Worm (Caenorhabditis elegans) whole organism, L4 larva: ENCODE data around the gene F43G6.16.

Experiments
- F49E8.2 ChIP-seq: sonication (generic microtip); optimal IDR thresholded peaks from 2 replicates; lab custom pipeline; 2016; ENCODE audit warnings: missing compliant biosample characterization, mild to moderate bottlenecking, missing genetic modification characterization, borderline replicate concordance
- R02D3.7 ChIP-seq: fragments of 150-350 bp; sonication (generic microtip); optimal IDR thresholded peaks from 3 replicates; lab custom pipeline; 2014; ENCODE audit warnings: missing biosample characterization, missing genetic modification characterization
- T26A8.4 ChIP-seq: fragments of 200-800 bp; sonication (Bioruptor generic); IDR thresholded peaks from 2 replicates; pipeline ENCODE4 v1.3.6; 2022; ENCODE audit warnings: missing genetic modification characterization, missing compliant biosample characterization
- Y48G9A.11 ChIP-seq: fragments of 200-800 bp; sonication (Bioruptor generic); IDR thresholded peaks from 2 replicates; pipeline ENCODE4 v1.3.6; 2022; ENCODE audit warnings: missing genetic modification reagents, missing genetic modification characterization, missing compliant biosample characterization
- Y5F2A.4 ChIP-seq: fragments of 200-800 bp; sonication (Bioruptor generic); optimal IDR thresholded peaks from 2 replicates; lab custom pipeline; 2018; ENCODE audit warnings: mild to moderate bottlenecking, missing genetic modification characterization, missing compliant biosample characterization
- ama-1 ChIP-seq: fragments of 150-350 bp; optimal IDR thresholded peaks from 2 replicates; lab custom pipeline; 2014; ENCODE audit warnings: inconsistent platforms, mixed read lengths
- arid-1 ChIP-seq: fragments of 200-800 bp; sonication (Bioruptor generic); conservative IDR thresholded peaks from 2 replicates; pipeline ENCODE4 v1.3.6; 2022; ENCODE audit warnings: missing genetic modification reagents, missing genetic modification characterization, missing compliant biosample characterization
- ceh-44 ChIP-seq: fragments of 200-800 bp; sonication (Bioruptor generic); IDR thresholded peaks from 2 replicates; pipeline ENCODE4 v1.3.6; 2022; ENCODE audit warnings: missing genetic modification reagents, missing genetic modification characterization, missing compliant biosample characterization
- cey-2 ChIP-seq: sonication (generic microtip); optimal IDR thresholded peaks from 3 replicates; lab custom pipeline; 2017; ENCODE audit warnings: missing genetic modification characterization, mild to moderate bottlenecking, missing compliant biosample characterization, antibody characterized with exemption, borderline replicate concordance; ENCODE audit not compliant: insufficient read depth
- daf-12 ChIP-seq: fragments of 150-350 bp; optimal IDR thresholded peaks from 2 replicates; lab custom pipeline; 2014; ENCODE audit warnings: missing biosample characterization, missing genetic modification reagents, missing genetic modification characterization
- daf-16 ChIP-seq, 3 experiments: sonication (generic microtip); optimal IDR thresholded peaks; 2 replicates each; lab custom pipeline; 2016 to 2017; ENCODE audit warnings: missing genetic modification characterization in 3 of 3, missing genetic modification reagents in 3 of 3, mild to moderate bottlenecking in 2 of 3, missing compliant biosample characterization in 2 of 3, missing biosample characterization in 1 of 3, moderate library complexity in 1 of 3
- dmd-8 ChIP-seq: fragments of 200-800 bp; sonication (Bioruptor generic); IDR thresholded peaks from 2 replicates; pipeline ENCODE4 v1.3.6; 2022; ENCODE audit warnings: missing genetic modification characterization, missing compliant biosample characterization
- dpl-1 ChIP-seq: fragments of 150-350 bp; optimal IDR thresholded peaks from 2 replicates; lab custom pipeline; 2014; ENCODE audit warnings: missing biosample characterization, missing genetic modification reagents, missing genetic modification characterization
- duxl-1 ChIP-seq: sonication (generic microtip); optimal IDR thresholded peaks from 2 replicates; lab custom pipeline; 2016; ENCODE audit warnings: mild to moderate bottlenecking, missing genetic modification characterization, moderate library complexity, missing compliant biosample characterization; ENCODE audit not compliant: poor library complexity
- fkh-10 ChIP-seq: fragments of 150-350 bp; optimal IDR thresholded peaks from 2 replicates; lab custom pipeline; 2014; ENCODE audit warnings: missing biosample characterization, missing genetic modification reagents, missing genetic modification characterization
- fos-1 ChIP-seq: fragments of 150-350 bp; optimal IDR thresholded peaks from 2 replicates; lab custom pipeline; 2014; ENCODE audit warnings: missing biosample characterization, missing genetic modification characterization
- hlh-11 ChIP-seq: fragments of 200-800 bp; sonication (Bioruptor generic); optimal IDR thresholded peaks from 2 replicates; lab custom pipeline; 2018; ENCODE audit warnings: mild to moderate bottlenecking, missing genetic modification characterization, missing compliant biosample characterization
- hlh-30 ChIP-seq: sonication (generic microtip); optimal IDR thresholded peaks from 2 replicates; lab custom pipeline; 2017; ENCODE audit warnings: antibody characterized with exemption, mild to moderate bottlenecking, missing genetic modification characterization, missing compliant biosample characterization; ENCODE audit not compliant: insufficient read depth
- hmg-1.1 ChIP-seq: fragments of 200-800 bp; sonication (Bioruptor generic); IDR thresholded peaks from 2 replicates; pipeline ENCODE4 v1.3.6; 2022; ENCODE audit warnings: missing genetic modification reagents, missing genetic modification characterization, missing compliant biosample characterization
- lim-7 ChIP-seq: fragments of 200-800 bp; sonication (Bioruptor generic); IDR thresholded peaks from 2 replicates; pipeline ENCODE4 v1.3.6; 2022; ENCODE audit warnings: missing genetic modification characterization, missing compliant biosample characterization
- lin-38 ChIP-seq: fragments of 200-800 bp; sonication (Bioruptor generic); IDR thresholded peaks from 2 replicates; pipeline ENCODE4 v1.3.6; 2022; ENCODE audit warnings: missing genetic modification reagents, missing genetic modification characterization, missing compliant biosample characterization
- lir-3 ChIP-seq: sonication (generic microtip); optimal IDR thresholded peaks from 2 replicates; lab custom pipeline; 2016; ENCODE audit warnings: mild to moderate bottlenecking, missing genetic modification characterization, missing compliant biosample characterization
- lsy-2 ChIP-seq, 2 experiments: fragments of 150-350 bp in 1 of 2; sonication (generic microtip) in 1 of 2; optimal IDR thresholded peaks; 2 replicates each; lab custom pipeline; 2014 to 2017; ENCODE audit warnings: missing biosample characterization in 2 of 2, missing genetic modification characterization in 2 of 2
- madf-5 ChIP-seq, 2 experiments: fragments of 200-800 bp; sonication (Bioruptor generic); IDR thresholded peaks; 2 replicates each; pipeline ENCODE4 v1.3.6; 2022; ENCODE audit warnings: missing compliant biosample characterization in 2 of 2, missing genetic modification characterization in 2 of 2
- madf-9 ChIP-seq: fragments of 200-800 bp; sonication (Bioruptor generic); conservative IDR thresholded peaks from 2 replicates; pipeline ENCODE4 v1.3.6; 2022; ENCODE audit warnings: missing genetic modification reagents, missing genetic modification characterization, missing compliant biosample characterization
- mdl-1 ChIP-seq, 2 experiments: fragments of 150-350 bp in 1 of 2; sonication (generic microtip) in 1 of 2; optimal IDR thresholded peaks; 2 replicates each; lab custom pipeline; 2014 to 2017; ENCODE audit warnings: missing biosample characterization in 2 of 2, missing genetic modification characterization in 2 of 2
- mes-2 ChIP-seq: sonication (generic microtip); optimal IDR thresholded peaks from 2 replicates; lab custom pipeline; 2016; ENCODE audit warnings: missing genotype, mild to moderate bottlenecking, missing genetic modification characterization, missing compliant biosample characterization; ENCODE audit not compliant: poor library complexity, severe bottlenecking
- mxl-3 ChIP-seq: fragments of 200-800 bp; sonication (Bioruptor generic); optimal IDR thresholded peaks from 2 replicates; lab custom pipeline; 2018; ENCODE audit warnings: mild to moderate bottlenecking, missing genetic modification characterization, missing compliant biosample characterization
- nhr-102 ChIP-seq: sonication (generic microtip); optimal IDR thresholded peaks from 2 replicates; lab custom pipeline; 2016; ENCODE audit warnings: mild to moderate bottlenecking, missing genetic modification characterization, moderate library complexity, missing compliant biosample characterization
- nhr-28 ChIP-seq: fragments of 150-350 bp; optimal IDR thresholded peaks from 2 replicates; lab custom pipeline; 2014; ENCODE audit warnings: missing biosample characterization, missing genetic modification characterization
- nhr-48 ChIP-seq: sonication (generic microtip); optimal IDR thresholded peaks from 2 replicates; lab custom pipeline; 2016; ENCODE audit warnings: mild to moderate bottlenecking, missing genetic modification characterization, missing compliant biosample characterization
- nhr-6 ChIP-seq: fragments of 150-350 bp; optimal IDR thresholded peaks from 2 replicates; lab custom pipeline; 2014; ENCODE audit warnings: missing biosample characterization, missing genetic modification characterization
- pha-4 ChIP-seq, 2 experiments: fragments of 150-350 bp in 1 of 2; fragments of 200-800 bp in 1 of 2; sonication (Bioruptor generic) in 1 of 2; IDR thresholded peaks in 1 of 2; optimal IDR thresholded peaks in 1 of 2; 2 replicates each; pipeline versions ENCODE4 v1.3.6 to Lab custom; 2014 to 2022; ENCODE audit warnings: missing genetic modification characterization in 2 of 2, missing genetic modification reagents in 2 of 2, missing biosample characterization in 1 of 2, missing compliant biosample characterization in 1 of 2
- pqm-1 ChIP-seq: sonication (generic microtip); optimal IDR thresholded peaks from 2 replicates; lab custom pipeline; 2017; ENCODE audit warnings: missing biosample characterization, missing genetic modification characterization
- snpc-1.2 ChIP-seq: fragments of 200-800 bp; sonication (Bioruptor generic); IDR thresholded peaks from 2 replicates; pipeline ENCODE4 v1.3.6; 2022; ENCODE audit warnings: missing genetic modification reagents, missing genetic modification characterization, missing compliant biosample characterization
- spr-3 ChIP-seq: fragments of 200-800 bp; sonication (Bioruptor generic); optimal IDR thresholded peaks from 2 replicates; lab custom pipeline; 2018; ENCODE audit warnings: mild to moderate bottlenecking, missing genetic modification characterization, missing compliant biosample characterization
- unc-130 ChIP-seq: sonication (generic microtip); optimal IDR thresholded peaks from 2 replicates; lab custom pipeline; 2016; ENCODE audit warnings: missing genetic modification reagents, missing genetic modification characterization, missing compliant biosample characterization
- unc-62 ChIP-seq, 3 experiments: fragments of 150-350 bp in 1 of 3; sonication (generic microtip); optimal IDR thresholded peaks in 2 of 3; peaks in 1 of 3; 1 replicate in 1 of 3; 2 replicates in 2 of 3; lab custom pipeline; 2014 to 2017; ENCODE audit warnings: missing biosample characterization in 3 of 3, missing genetic modification characterization in 3 of 3, missing genetic modification reagents in 3 of 3, missing genotype in 1 of 3
- vab-7 ChIP-seq: fragments of 200-800 bp; sonication (Bioruptor generic); IDR thresholded peaks from 2 replicates; pipeline ENCODE4 v1.3.6; 2022; ENCODE audit warnings: missing genetic modification reagents, missing genetic modification characterization, missing compliant biosample characterization
- zag-1 ChIP-seq: fragments of 150-350 bp; optimal IDR thresholded peaks from 2 replicates; lab custom pipeline; 2014; ENCODE audit warnings: missing biosample characterization, missing genetic modification characterization
- ztf-11 ChIP-seq: fragments of 150-350 bp; optimal IDR thresholded peaks from 2 replicates; lab custom pipeline; 2014; ENCODE audit warnings: missing biosample characterization, missing genetic modification characterization

Gene F43G6.16

ce11 chrII:11782493-11782892, at the start of gene F43G6.16:
F43G6.16 (minus strand) TSS chrII:11782633.
- TF ChIP-seq snpc-1.2 (GFP tag; lab: Robert Waterston, UW) (peak; percentile 46; the same call in 1 of the 2 replicates), F49E8.2 (peak; percentile 90), duxl-1 (peak; percentile 19), ceh-44 (peak; percentile 75; the same call in 1 of the 2 replicates), lsy-2 (tag; optimal IDR thresholded peaks at IDR 0.05; lab: Kevin White, UChicago) (peak in 1 of 2 experiments; percentile 94), lin-38 (GFP tag; lab: Robert Waterston, UW) (peak; percentile 98), Y5F2A.4 (no peak), mes-2 (tag; lab: Kevin White, UChicago) (peak; percentile 50), unc-130 (GFP tag; lab: Kevin White, UChicago) (peak; percentile 87), zag-1 (tag; lab: Kevin White, UChicago) (no peak), Y48G9A.11 (GFP tag; lab: Robert Waterston, UW) (peak; percentile 73), nhr-6 (tag; lab: Kevin White, UChicago) (no peak)

- peak; percentile 91 for TF ChIP-seq hlh-30 (tag; lab: Kevin White, UChicago)
- no peak for TF ChIP-seq dmd-8 (GFP tag; lab: Robert Waterston, UW)
- no peak for TF ChIP-seq R02D3.7 (tag; lab: Kevin White, UChicago)
- TF ChIP-seq nhr-6 (tag; lab: Kevin White, UChicago), result peak; percentile 35
- no peak for TF ChIP-seq madf-9 (GFP tag; lab: Robert Waterston, UW)
- peak in 1 of 2 experiments; percentile 60 for TF ChIP-seq lsy-2 (tag; optimal IDR thresholded peaks at IDR 0.05; lab: Kevin White, UChicago)
- peak; percentile 18 for TF ChIP-seq hlh-11 (tag; lab: Kevin White, UChicago)
- peak; percentile 82 for TF ChIP-seq mxl-3
- peak in 1 of 2 experiments; percentile 60 for TF ChIP-seq mdl-1 (tag; optimal IDR thresholded peaks at IDR 0.05; lab: Kevin White, UChicago)
- no peak for TF ChIP-seq ama-1 (lab: Kevin White, UChicago)
- TF ChIP-seq ztf-11 (tag; lab: Kevin White, UChicago), result no peak
- TF ChIP-seq nhr-28 (tag; lab: Kevin White, UChicago), result peak; percentile 46
- TF ChIP-seq nhr-102 (tag; lab: Kevin White, UChicago), result no peak
- no peak for TF ChIP-seq daf-16 (GFP tag; optimal IDR thresholded peaks at IDR 0.05; lab: Kevin White, UChicago)
- peak; percentile 12 for TF ChIP-seq daf-16 (tag; optimal IDR thresholded peaks at IDR 0.05; lab: Kevin White, UChicago)
- TF ChIP-seq pqm-1 (tag; lab: Kevin White, UChicago), result peak; percentile 32
- TF ChIP-seq dpl-1, result peak; percentile 25
- TF ChIP-seq unc-62 (GFP tag; optimal IDR thresholded peaks at IDR 0.05 in 1 of 2; lab: Kevin White, UChicago), result peak in 1 of 2 experiments; percentile 95
- no peak for TF ChIP-seq unc-62 (tag; optimal IDR thresholded peaks at IDR 0.05; lab: Kevin White, UChicago)
- no peak for TF ChIP-seq pha-4 (GFP tag; IDR thresholded peaks at IDR 0.05; lab: Robert Waterston, UW)
- TF ChIP-seq pha-4 (tag; optimal IDR thresholded peaks at IDR 0.05; lab: Kevin White, UChicago), result peak; percentile 70
- peak; percentile 63 for TF ChIP-seq mes-2 (tag; lab: Kevin White, UChicago)
Measured at ce11 chrII:11830601-11831000, 48.2 kb upstream of the F43G6.16 start.

ce11 chrII:11829920-11830319, 47.5 kb upstream of the F43G6.16 start, which contains the start of gene pes-5:
pes-5 (minus strand) TSS chrII:11830020.
- TF ChIP-seq lim-7 (GFP tag; lab: Robert Waterston, UW), result no peak
- TF ChIP-seq mxl-3, result no peak
- no peak for TF ChIP-seq spr-3 (GFP tag; lab: Kevin White, UChicago)
- no peak for TF ChIP-seq hmg-1.1 (GFP tag; lab: Robert Waterston, UW)
- TF ChIP-seq cey-2 (tag; lab: Kevin White, UChicago), result no peak
- TF ChIP-seq daf-12, result no peak
- TF ChIP-seq arid-1 (GFP tag; lab: Robert Waterston, UW), result no peak
- TF ChIP-seq hlh-30 (tag; lab: Kevin White, UChicago), result no peak
- TF ChIP-seq unc-130 (GFP tag; lab: Kevin White, UChicago), result no peak
- TF ChIP-seq nhr-48 (tag; lab: Kevin White, UChicago), result no peak
- no peak for TF ChIP-seq snpc-1.2 (GFP tag; lab: Robert Waterston, UW)
- TF ChIP-seq mes-2 (tag; lab: Kevin White, UChicago), result no peak
- TF ChIP-seq vab-7 (GFP tag; lab: Robert Waterston, UW), result no peak
- TF ChIP-seq lir-3 (tag; lab: Kevin White, UChicago), result no peak
- TF ChIP-seq dpl-1, result no peak
- no peak for TF ChIP-seq fos-1 (tag; lab: Kevin White, UChicago)
- TF ChIP-seq T26A8.4 (GFP tag; lab: Robert Waterston, UW), result no peak
- no peak for TF ChIP-seq madf-5 (GFP tag; IDR thresholded peaks at IDR 0.05; lab: Robert Waterston, UW)
- TF ChIP-seq fkh-10 (GFP tag; lab: Kevin White, UChicago), result no peak
